Fruit fly (Drosophila melanogaster) whole organism, embryonic: ENCODE results near the gene Mon1.

Experiments
- Aef1 ChIP-seq: fragments of 200-800 bp; sonication (Bioruptor generic); IDR thresholded peaks from 3 replicates; pipeline ENCODE4 v1.3.6; 2022; ENCODE audit warnings: missing biosample characterization, missing genetic modification characterization
- CG10565 ChIP-seq: fragments of 200-800 bp; sonication (Bioruptor generic); optimal IDR thresholded peaks from 3 replicates; lab custom pipeline; 2016; ENCODE audit warnings: missing biosample characterization, mild to moderate bottlenecking, missing genetic modification characterization
- CG11695 ChIP-seq: fragments of 200-800 bp; sonication (Bioruptor generic); IDR thresholded peaks from 3 replicates; pipeline ENCODE4 v1.3.6; 2022; ENCODE audit warnings: missing biosample characterization, missing genetic modification characterization
- CG12104 ChIP-seq: fragments of 200-800 bp; sonication (Bioruptor generic); optimal IDR thresholded peaks from 3 replicates; lab custom pipeline; 2016; ENCODE audit warnings: missing biosample characterization, missing genetic modification characterization
- CG12155 ChIP-seq: fragments of 200-800 bp; sonication (Bioruptor generic); optimal IDR thresholded peaks from 3 replicates; lab custom pipeline; 2016; ENCODE audit warnings: missing biosample characterization, missing genetic modification characterization
- CG12769 ChIP-seq: fragments of 200-800 bp; sonication (Bioruptor generic); optimal IDR thresholded peaks from 2 replicates; lab custom pipeline; 2019; ENCODE audit warnings: missing biosample characterization, mild to moderate bottlenecking, missing genetic modification characterization, moderate library complexity
- CG13123 ChIP-seq: fragments of 200-800 bp; sonication (Bioruptor generic); optimal IDR thresholded peaks from 2 replicates; lab custom pipeline; 2016; ENCODE audit warnings: missing biosample characterization, missing genetic modification characterization
- CG13775 ChIP-seq: fragments of 200-800 bp; sonication (Bioruptor generic); optimal IDR thresholded peaks from 3 replicates; lab custom pipeline; 2017; ENCODE audit warnings: missing biosample characterization, mild to moderate bottlenecking, missing genetic modification characterization
- CG15696 ChIP-seq: fragments of 200-800 bp; sonication (Bioruptor generic); optimal IDR thresholded peaks from 2 replicates; lab custom pipeline; 2019; ENCODE audit warnings: missing biosample characterization, mild to moderate bottlenecking, missing genetic modification characterization, moderate library complexity
- CG1602 ChIP-seq: fragments of 200-800 bp; sonication (Bioruptor generic); optimal IDR thresholded peaks from 3 replicates; lab custom pipeline; 2016; ENCODE audit warnings: missing biosample characterization, missing genetic modification characterization
- CG17912 ChIP-seq: fragments of 200-800 bp; sonication (Bioruptor generic); optimal IDR thresholded peaks from 2 replicates; lab custom pipeline; 2018; ENCODE audit warnings: missing biosample characterization, mild to moderate bottlenecking, missing genetic modification characterization
- CG1832 ChIP-seq: fragments of 200-800 bp; sonication (Bioruptor generic); optimal IDR thresholded peaks from 2 replicates; lab custom pipeline; 2017; ENCODE audit warnings: missing biosample characterization, mild to moderate bottlenecking, missing genetic modification characterization, inconsistent platforms
- CG2889 ChIP-seq: fragments of 200-800 bp; sonication (Bioruptor generic); IDR thresholded peaks from 3 replicates; pipeline ENCODE4 v1.3.6; 2022; ENCODE audit warnings: missing biosample characterization, missing genetic modification characterization
- CG31388 ChIP-seq: fragments of 200-800 bp; sonication (Bioruptor generic); optimal IDR thresholded peaks from 2 replicates; lab custom pipeline; 2016; ENCODE audit warnings: missing biosample characterization, missing genetic modification characterization
- CG34224 ChIP-seq: fragments of 200-800 bp; sonication (Bioruptor generic); IDR thresholded peaks from 3 replicates; pipeline ENCODE4 v1.3.6; 2022; ENCODE audit warnings: missing biosample characterization, missing genetic modification characterization; ENCODE audit not compliant: partially characterized antibody
- CG34376 ChIP-seq: fragments of 200-800 bp; sonication (Bioruptor generic); optimal IDR thresholded peaks from 2 replicates; lab custom pipeline; 2018; ENCODE audit warnings: missing biosample characterization, mild to moderate bottlenecking, missing genetic modification characterization
- CG42726 ChIP-seq: fragments of 200-800 bp; sonication (Bioruptor generic); IDR thresholded peaks from 2 replicates; pipeline ENCODE4 v1.3.6; 2022; ENCODE audit warnings: missing biosample characterization, missing genetic modification characterization; ENCODE audit not compliant: partially characterized antibody
- CG4820 ChIP-seq: fragments of 200-800 bp; sonication (Bioruptor generic); optimal IDR thresholded peaks from 3 replicates; lab custom pipeline; 2016; ENCODE audit warnings: missing biosample characterization, missing genetic modification characterization
- CG5180 ChIP-seq: fragments of 200-800 bp; sonication (Bioruptor generic); optimal IDR thresholded peaks from 3 replicates; lab custom pipeline; 2017; ENCODE audit warnings: missing biosample characterization, missing genetic modification characterization, mild to moderate bottlenecking, moderate library complexity, missing genetic modification reagents
- CG5245 ChIP-seq: fragments of 200-800 bp; sonication (Bioruptor generic); optimal IDR thresholded peaks from 3 replicates; lab custom pipeline; 2016; ENCODE audit warnings: missing biosample characterization, missing genetic modification characterization
- CG6791 ChIP-seq: fragments of 200-800 bp; sonication (Bioruptor generic); IDR thresholded peaks from 3 replicates; pipeline ENCODE4 v1.3.6; 2022; ENCODE audit warnings: missing biosample characterization, missing genetic modification characterization; ENCODE audit not compliant: partially characterized antibody
- Camta ChIP-seq: fragments of 200-800 bp; sonication (Bioruptor generic); optimal IDR thresholded peaks from 2 replicates; lab custom pipeline; 2016; ENCODE audit warnings: missing biosample characterization, missing genetic modification characterization
- Dll ChIP-seq: fragments of 200-800 bp; sonication (Bioruptor generic); IDR thresholded peaks from 4 replicates; pipeline ENCODE4 v1.3.6; 2022; ENCODE audit warnings: missing biosample characterization, missing genetic modification characterization; ENCODE audit not compliant: partially characterized antibody
- Fer3 ChIP-seq: fragments of 200-800 bp; sonication (Bioruptor generic); optimal IDR thresholded peaks from 2 replicates; lab custom pipeline; 2018; ENCODE audit warnings: missing biosample characterization, mild to moderate bottlenecking, missing genetic modification characterization, moderate library complexity
- HLH54F ChIP-seq: fragments of 200-800 bp; sonication (Bioruptor generic); optimal IDR thresholded peaks from 3 replicates; lab custom pipeline; 2016; ENCODE audit warnings: missing biosample characterization, missing genetic modification characterization
- NC2β ChIP-seq: fragments of 200-800 bp; sonication (Bioruptor generic); optimal IDR thresholded peaks from 2 replicates; lab custom pipeline; 2016; ENCODE audit warnings: missing biosample characterization, missing genetic modification characterization
- NK7.1 ChIP-seq: fragments of 200-800 bp; sonication (Bioruptor generic); optimal IDR thresholded peaks from 3 replicates; lab custom pipeline; 2016; ENCODE audit warnings: missing biosample characterization, missing genetic modification characterization
- Neu2 ChIP-seq: fragments of 200-800 bp; sonication (Bioruptor generic); optimal IDR thresholded peaks from 3 replicates; lab custom pipeline; 2016; ENCODE audit warnings: missing biosample characterization, missing genetic modification characterization, borderline replicate concordance
- Pdp1 ChIP-seq, 2 experiments: fragments of 200-800 bp; sonication (Bioruptor generic); optimal IDR thresholded peaks; 3 replicates each; lab custom pipeline; 2016; ENCODE audit warnings: missing biosample characterization in 2 of 2, missing genetic modification characterization in 2 of 2, mild to moderate bottlenecking in 1 of 2, moderate library complexity in 1 of 2
- Six4 ChIP-seq: fragments of 200-800 bp; sonication (Bioruptor generic); optimal IDR thresholded peaks from 2 replicates; lab custom pipeline; 2016; ENCODE audit warnings: missing biosample characterization, missing genetic modification characterization
- ap ChIP-seq: fragments of 200-800 bp; sonication (Bioruptor generic); IDR thresholded peaks from 2 replicates; pipeline ENCODE4 v1.3.6; 2022; ENCODE audit warnings: missing biosample characterization, missing genetic modification characterization
- bbx ChIP-seq: fragments of 200-800 bp; sonication (Bioruptor generic); IDR thresholded peaks from 2 replicates; pipeline ENCODE4 v1.3.6; 2022; ENCODE audit warnings: missing biosample characterization, missing genetic modification characterization; ENCODE audit not compliant: partially characterized antibody
- bsh ChIP-seq, 2 experiments: fragments of 200-800 bp; sonication (Bioruptor generic); optimal IDR thresholded peaks; 2 replicates each; lab custom pipeline; 2017 to 2018; ENCODE audit warnings: mild to moderate bottlenecking in 2 of 2, missing biosample characterization in 2 of 2, missing genetic modification characterization in 2 of 2, moderate library complexity in 1 of 2
- caup ChIP-seq: fragments of 200-800 bp; sonication (Bioruptor generic); optimal IDR thresholded peaks from 3 replicates; lab custom pipeline; 2017; ENCODE audit warnings: missing biosample characterization, mild to moderate bottlenecking, missing genetic modification characterization, moderate library complexity; ENCODE audit not compliant: severe bottlenecking
- ci ChIP-seq: fragments of 200-800 bp; sonication (Bioruptor generic); IDR thresholded peaks from 3 replicates; pipeline ENCODE4 v1.3.6; 2022; ENCODE audit warnings: missing biosample characterization, missing genetic modification characterization
- cwo ChIP-seq: fragments of 200-800 bp; sonication (Bioruptor generic); optimal IDR thresholded peaks from 3 replicates; lab custom pipeline; 2017; ENCODE audit warnings: missing biosample characterization, missing genetic modification characterization, mild to moderate bottlenecking, moderate library complexity, missing genetic modification reagents
- dimm ChIP-seq: fragments of 200-800 bp; sonication (Bioruptor generic); IDR thresholded peaks from 2 replicates; pipeline ENCODE4 v1.3.6; 2022; ENCODE audit warnings: missing biosample characterization, missing genetic modification characterization
- ems ChIP-seq: fragments of 200-800 bp; sonication (Bioruptor generic); optimal IDR thresholded peaks from 3 replicates; lab custom pipeline; 2016; ENCODE audit warnings: missing biosample characterization, missing genetic modification characterization
- fd3F ChIP-seq: fragments of 200-800 bp; sonication (Bioruptor generic); optimal IDR thresholded peaks from 2 replicates; lab custom pipeline; 2018; ENCODE audit warnings: missing biosample characterization, mild to moderate bottlenecking, missing genetic modification characterization, moderate library complexity
- gcm ChIP-seq: fragments of 200-800 bp; sonication (Bioruptor generic); optimal IDR thresholded peaks from 2 replicates; lab custom pipeline; 2019; ENCODE audit warnings: missing biosample characterization, mild to moderate bottlenecking, missing genetic modification characterization, moderate library complexity
- gt ChIP-seq: fragments of 200-800 bp; sonication (Bioruptor generic); IDR thresholded peaks from 2 replicates; pipeline ENCODE4 v1.3.6; 2022; ENCODE audit warnings: missing biosample characterization, missing genetic modification characterization
- h ChIP-seq: fragments of >200 bp; optimal IDR thresholded peaks from 2 replicates; lab custom pipeline; 2017
- hb ChIP-seq: fragments of 200-800 bp; sonication (Bioruptor generic); IDR thresholded peaks from 3 replicates; pipeline ENCODE4 v1.3.6; 2022; ENCODE audit warnings: missing biosample characterization, missing genetic modification characterization; ENCODE audit not compliant: partially characterized antibody
- kni ChIP-seq: fragments of 200-800 bp; sonication (Bioruptor generic); optimal IDR thresholded peaks from 3 replicates; lab custom pipeline; 2017; ENCODE audit warnings: mild to moderate bottlenecking, missing biosample characterization, missing genetic modification reagents, missing genetic modification characterization
- mirr ChIP-seq: fragments of 200-800 bp; sonication (Bioruptor generic); optimal IDR thresholded peaks from 3 replicates; lab custom pipeline; 2018; ENCODE audit warnings: missing biosample characterization, mild to moderate bottlenecking, missing genetic modification characterization
- pho ChIP-seq: fragments of 200-800 bp; sonication (Bioruptor generic); optimal IDR thresholded peaks from 2 replicates; lab custom pipeline; 2016; ENCODE audit warnings: missing biosample characterization, missing genetic modification characterization
- ro ChIP-seq: fragments of 200-800 bp; sonication (Bioruptor generic); IDR thresholded peaks from 2 replicates; pipeline ENCODE4 v1.3.6; 2022; ENCODE audit warnings: missing biosample characterization, missing genetic modification characterization
- row ChIP-seq: fragments of 200-800 bp; sonication (Bioruptor generic); IDR thresholded peaks from 3 replicates; pipeline ENCODE4 v1.3.6; 2022; ENCODE audit warnings: missing biosample characterization, missing genetic modification characterization
- sisA ChIP-seq: fragments of 200-800 bp; sonication (Bioruptor generic); IDR thresholded peaks from 2 replicates; pipeline ENCODE4 v1.3.6; 2022; ENCODE audit warnings: missing biosample characterization, missing genetic modification characterization
- slou ChIP-seq: fragments of 200-800 bp; sonication (Bioruptor generic); optimal IDR thresholded peaks from 3 replicates; lab custom pipeline; 2016; ENCODE audit warnings: missing biosample characterization, missing genetic modification characterization
- stc ChIP-seq: fragments of 200-800 bp; sonication (Bioruptor generic); IDR thresholded peaks from 2 replicates; pipeline ENCODE4 v1.3.6; 2022; ENCODE audit warnings: missing biosample characterization, missing genetic modification characterization

Mon1 gene

DNA sequence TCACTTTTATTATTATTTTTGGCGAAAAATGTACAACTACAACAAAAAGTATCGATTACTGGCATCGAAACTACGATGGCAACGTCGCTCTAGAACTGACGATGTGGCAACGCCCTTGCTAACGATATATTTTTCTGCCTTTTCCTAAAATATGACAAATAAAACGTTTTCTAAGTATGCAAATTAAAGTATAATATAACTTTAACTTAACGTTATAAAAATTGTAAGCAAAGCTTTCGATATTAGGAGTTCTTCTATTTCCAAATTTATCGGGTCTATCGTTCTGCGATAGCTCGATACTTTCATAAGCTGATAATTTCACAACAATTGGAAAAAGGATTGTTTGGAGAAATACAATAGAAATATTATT is 32.6 kb downstream of the Mon1 start, which contains the start of the genes Cf2 and CG3008 (continued):
- no peak for TF ChIP-seq CG10565 (GFP tag; lab: Kevin White, UChicago)
- no peak for TF ChIP-seq slou (GFP tag; lab: Kevin White, UChicago)
- TF ChIP-seq HLH54F, result no peak
- no peak for TF ChIP-seq CG34376 (GFP tag; lab: Kevin White, UChicago)
- TF ChIP-seq ap (GFP tag; lab: Robert Waterston, UW), result no peak
- TF ChIP-seq Neu2 (GFP tag; lab: Kevin White, UChicago), result no peak
- peak; percentile 77 for TF ChIP-seq CG6791
- no peak for TF ChIP-seq CG12104 (GFP tag; lab: Kevin White, UChicago)
- TF ChIP-seq bbx (GFP tag; lab: Robert Waterston, UW), result peak; percentile 65
- TF ChIP-seq CG31388, result no peak
- peak; percentile 90 for TF ChIP-seq Dll
- TF ChIP-seq CG12769 (tag; lab: Kevin White, UChicago), result no peak
- TF ChIP-seq caup (GFP tag; lab: Kevin White, UChicago), result no peak
- TF ChIP-seq pho, result no peak
- TF ChIP-seq mirr (GFP tag; lab: Kevin White, UChicago), result no peak
- no peak for TF ChIP-seq CG13775 (GFP tag; lab: Kevin White, UChicago)
- no peak for TF ChIP-seq Fer3 (tag; lab: Kevin White, UChicago)
- TF ChIP-seq CG42726 (GFP tag; lab: Robert Waterston, UW), result peak; percentile 42; the same call in 1 of the 2 replicates
- TF ChIP-seq CG1602 (GFP tag; lab: Kevin White, UChicago), result no peak
- no peak for TF ChIP-seq Six4 (GFP tag; lab: Kevin White, UChicago)
- TF ChIP-seq NK7.1, result no peak
- TF ChIP-seq sisA (GFP tag; lab: Robert Waterston, UW), result no peak
- peak; percentile 12 for TF ChIP-seq ems (GFP tag; lab: Kevin White, UChicago)
- TF ChIP-seq row (GFP tag; lab: Robert Waterston, UW), result no peak
- no peak for TF ChIP-seq h (lab: Kevin White, UChicago)
- no peak for TF ChIP-seq cwo (GFP tag; lab: Kevin White, UChicago)
- no peak for TF ChIP-seq gcm (GFP tag; lab: Kevin White, UChicago)
- peak; percentile 16; the same call in 1 of the 3 replicates for TF ChIP-seq Aef1 (GFP tag; lab: Robert Waterston, UW)
- no peak for TF ChIP-seq CG5245 (GFP tag; lab: Kevin White, UChicago)
- no peak for TF ChIP-seq CG15696 (tag; lab: Kevin White, UChicago)
- TF ChIP-seq ro (GFP tag; lab: Robert Waterston, UW), result no peak
- TF ChIP-seq CG17912 (GFP tag; lab: Kevin White, UChicago), result no peak
- no peak for TF ChIP-seq CG11695
- TF ChIP-seq CG1832, result no peak
- no peak for TF ChIP-seq Camta (GFP tag; lab: Kevin White, UChicago)
- no peak for TF ChIP-seq dimm
- TF ChIP-seq bsh (GFP tag; optimal IDR thresholded peaks at IDR 0.05; lab: Kevin White, UChicago), result no peak
- peak; percentile 82 for TF ChIP-seq CG34224 (GFP tag; lab: Robert Waterston, UW)
- TF ChIP-seq stc (GFP tag; lab: Robert Waterston, UW), result no peak
- peak; percentile 88 for TF ChIP-seq hb (GFP tag; lab: Robert Waterston, UW)
- no peak for TF ChIP-seq CG2889
- TF ChIP-seq NC2β (GFP tag; lab: Kevin White, UChicago), result no peak
- TF ChIP-seq CG4820 (GFP tag; lab: Kevin White, UChicago), result no peak
- no peak for TF ChIP-seq gt (GFP tag; lab: Robert Waterston, UW)
- TF ChIP-seq fd3F (GFP tag; lab: Kevin White, UChicago), result no peak
- peak in 1 of 2 experiments; percentile 38 for TF ChIP-seq Pdp1 (GFP tag; optimal IDR thresholded peaks at IDR 0.05; lab: Kevin White, UChicago)
- TF ChIP-seq CG12155, result no peak
- no peak for TF ChIP-seq ci
- TF ChIP-seq CG5180, result no peak
- no peak for TF ChIP-seq kni (GFP tag; lab: Kevin White, UChicago)
- no peak for TF ChIP-seq CG13123 (GFP tag; lab: Kevin White, UChicago)
